Fruit fly (Drosophila melanogaster): ENCODE data around the gene ear.

The ear gene

DNA sequence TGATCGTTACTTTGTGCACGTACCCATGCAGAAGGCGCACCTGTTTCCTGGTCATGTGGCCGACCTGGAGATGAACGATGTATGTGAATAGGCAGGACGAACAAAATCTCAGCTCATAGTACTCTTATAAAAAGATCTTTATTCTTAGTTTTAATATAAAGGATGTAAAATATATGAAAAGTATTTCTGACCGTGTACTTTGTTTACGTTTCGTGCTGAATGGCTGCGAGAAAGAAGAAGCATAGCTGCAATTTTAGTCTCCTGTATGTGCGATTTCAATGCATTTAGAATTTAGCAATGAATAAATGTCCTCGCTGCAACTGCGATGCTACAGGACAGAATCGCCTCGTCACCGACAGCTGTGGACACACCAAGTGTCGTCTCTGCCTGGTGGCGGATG is 27.3 kb downstream of the ear start, which contains the start of the genes CG42726 and CG42727 (continued):
- TF ChIP-seq grn (GFP tag; optimal IDR thresholded peaks at IDR 0.05), result no peak
- TF ChIP-seq phol (tag; optimal IDR thresholded peaks at IDR 0.05), result peak; percentile 47
- no peak for TF ChIP-seq CG11456 (GFP tag; IDR thresholded peaks at IDR 0.05)
- peak; percentile 30 for TF ChIP-seq sisA (GFP tag; IDR thresholded peaks at IDR 0.05)
- TF ChIP-seq CG10147 (GFP tag; optimal IDR thresholded peaks at IDR 0.05), result peak; percentile 50
- TF ChIP-seq row (GFP tag; IDR thresholded peaks at IDR 0.05), result peak; percentile 76
- peak; percentile 26 for TF ChIP-seq zfh2 (GFP tag; optimal IDR thresholded peaks at IDR 0.05)

DNA sequence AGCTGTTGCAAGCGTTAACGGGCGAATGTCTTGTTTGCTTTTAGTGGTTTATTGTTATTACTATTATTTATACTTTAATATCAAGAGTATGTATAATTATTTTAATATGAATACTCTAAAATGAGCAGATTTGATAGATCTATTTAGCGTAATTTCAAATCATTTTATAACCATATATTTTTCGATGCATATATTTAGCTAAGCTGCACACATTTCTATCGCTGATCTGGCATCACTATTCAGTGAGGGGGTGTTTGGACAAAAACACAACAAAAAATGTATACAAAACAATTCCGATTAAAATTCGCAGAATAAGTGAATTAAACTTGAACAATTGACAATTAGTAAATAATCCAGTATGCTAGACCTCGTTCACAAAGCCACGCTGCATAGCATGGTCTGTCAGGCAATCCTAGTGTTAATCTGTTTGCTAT is 30.5 kb downstream of the ear start, which contains the start of the genes Trs33 and Tmtc4:
Trs33 (minus strand) TSS at position 3 of the 434 bp plus-strand sequence.
Tmtc4 (plus strand) TSS at position 233 of the 434 bp plus-strand sequence.
- TF ChIP-seq CG17359 (tag; optimal IDR thresholded peaks at IDR 0.05), result peak; percentile 28
- peak; percentile 8 for TF ChIP-seq CG12299 (tag; optimal IDR thresholded peaks at IDR 0.05)
- peak; percentile 50 for TF ChIP-seq ind (GFP tag; optimal IDR thresholded peaks at IDR 0.05)
- TF ChIP-seq CG4730 (GFP tag; IDR thresholded peaks at IDR 0.05), result no peak
- no peak for TF ChIP-seq pum (GFP tag; optimal IDR thresholded peaks at IDR 0.05)
- peak; percentile 17 for TF ChIP-seq CG10543 (GFP tag; optimal IDR thresholded peaks at IDR 0.05)
- peak; percentile 43 for TF ChIP-seq CG1603 (tag; optimal IDR thresholded peaks at IDR 0.05)
- TF ChIP-seq crp (GFP tag; optimal IDR thresholded peaks at IDR 0.05), result peak in 1 of 2 experiments; percentile 89
- no peak for TF ChIP-seq tll (GFP tag; optimal IDR thresholded peaks at IDR 0.05)
- no peak for TF ChIP-seq Dbx (GFP tag; IDR thresholded peaks at IDR 0.05)
- TF ChIP-seq tin (GFP tag; optimal IDR thresholded peaks at IDR 0.05), result peak; percentile 21
- peak; percentile 22; the same call in 1 of the 2 replicates for TF ChIP-seq CG32767 (GFP tag; IDR thresholded peaks at IDR 0.05)
- TF ChIP-seq CG6272 (GFP tag; IDR thresholded peaks at IDR 0.05), result no peak
- no peak for TF ChIP-seq lab (GFP tag; optimal IDR thresholded peaks at IDR 0.05)
- TF ChIP-seq Stat92E (GFP tag; optimal IDR thresholded peaks at IDR 0.05), result peak in 1 of 3 experiments; percentile 36
- no peak for TF ChIP-seq jigr1 (GFP tag; IDR thresholded peaks at IDR 0.05)
- peak; percentile 37 for TF ChIP-seq CG18599 (GFP tag; optimal IDR thresholded peaks at IDR 0.05)
- TF ChIP-seq hb (GFP tag; IDR thresholded peaks at IDR 0.05; ENCODE audit: partially characterized antibody), result no peak
- TF ChIP-seq onecut (GFP tag; IDR thresholded peaks at IDR 0.05), result no peak
- TF ChIP-seq CG14860 (GFP tag; IDR thresholded peaks at IDR 0.05; ENCODE audit: partially characterized antibody), result no peak
- TF ChIP-seq Ptx1 (GFP tag; IDR thresholded peaks at IDR 0.05), result 0 out of 2 replicates have a peak, but pooled peaks have one; percentile 33
- TF ChIP-seq pita (GFP tag; optimal IDR thresholded peaks at IDR 0.05), result no peak
- peak; percentile 34 for TF ChIP-seq CG33557 (GFP tag; optimal IDR thresholded peaks at IDR 0.05)
- TF ChIP-seq peb (GFP tag; IDR thresholded peaks at IDR 0.05), result no peak
- TF ChIP-seq Fer1 (GFP tag; optimal IDR thresholded peaks at IDR 0.05), result peak; percentile 56
- TF ChIP-seq Hr78 (GFP tag; optimal IDR thresholded peaks at IDR 0.05), result no peak
- peak; percentile 57; the same call in 2 of the 3 replicates for TF ChIP-seq CG17361 (GFP tag; IDR thresholded peaks at IDR 0.05)
- peak; percentile 23 for TF ChIP-seq wek (GFP tag; optimal IDR thresholded peaks at IDR 0.05)
- TF ChIP-seq CG17829 (tag; optimal IDR thresholded peaks at IDR 0.05), result peak; percentile 65
- TF ChIP-seq jumu (GFP tag; optimal IDR thresholded peaks at IDR 0.05), result no peak
- TF ChIP-seq CoRest (tag; optimal IDR thresholded peaks at IDR 0.05), result peak; percentile 51
- TF ChIP-seq CG4617 (GFP tag; optimal IDR thresholded peaks at IDR 0.05; ENCODE audit: borderline replicate concordance), result peak; percentile 72
- no peak for TF ChIP-seq da (GFP tag; optimal IDR thresholded peaks at IDR 0.05)
- TF ChIP-seq bbx (GFP tag; IDR thresholded peaks at IDR 0.05; ENCODE audit: partially characterized antibody), result peak; percentile 16; the same call in 1 of the 2 replicates
- TF ChIP-seq CrebB (tag; optimal IDR thresholded peaks at IDR 0.05), result no peak
- TF ChIP-seq CG12104 (GFP tag; optimal IDR thresholded peaks at IDR 0.05), result peak; percentile 21
- peak; percentile 85 for TF ChIP-seq row (GFP tag; IDR thresholded peaks at IDR 0.05)
- no peak for TF ChIP-seq CG15011 (GFP tag; optimal IDR thresholded peaks at IDR 0.05)
- peak; percentile 26 for TF ChIP-seq bcd (GFP tag; optimal IDR thresholded peaks at IDR 0.05)
- peak; percentile 74 for TF ChIP-seq HmgZ (tag; optimal IDR thresholded peaks at IDR 0.05)
- no peak for TF ChIP-seq CG30431 (GFP tag; optimal IDR thresholded peaks at IDR 0.05)
- TF ChIP-seq CG9932 (GFP tag; IDR thresholded peaks at IDR 0.05), result peak; percentile 50; the same call in 1 of the 2 replicates
